Fruit fly (Drosophila melanogaster) whole organism, embryonic: ENCODE data around the gene sno.

Source experiments
- CG10366 ChIP-seq: fragments of 200-800 bp; sonication (Bioruptor generic); IDR thresholded peaks from 2 replicates; pipeline ENCODE4 v1.3.6; 2022; ENCODE audit warnings: missing biosample characterization, missing genetic modification characterization
- CG1529 ChIP-seq: fragments of 200-800 bp; sonication (Bioruptor generic); optimal IDR thresholded peaks from 3 replicates; lab custom pipeline; 2018; ENCODE audit warnings: missing biosample characterization, missing genetic modification characterization
- CG2202 ChIP-seq: fragments of 200-800 bp; sonication (Bioruptor generic); optimal IDR thresholded peaks from 2 replicates; lab custom pipeline; 2018; ENCODE audit warnings: missing biosample characterization, mild to moderate bottlenecking, missing genetic modification characterization
- CG9797 ChIP-seq: fragments of 200-800 bp; sonication (Bioruptor generic); optimal IDR thresholded peaks from 3 replicates; lab custom pipeline; 2018; ENCODE audit warnings: missing biosample characterization, mild to moderate bottlenecking, missing genetic modification characterization
- Ptx1 ChIP-seq: fragments of 200-800 bp; sonication (Bioruptor generic); IDR thresholded peaks from 2 replicates; pipeline ENCODE4 v1.3.6; 2022; ENCODE audit warnings: missing biosample characterization, missing genetic modification characterization
- nau ChIP-seq: fragments of 200-800 bp; sonication (Bioruptor generic); optimal IDR thresholded peaks from 3 replicates; lab custom pipeline; 2017; ENCODE audit warnings: missing biosample characterization, mild to moderate bottlenecking, missing genetic modification characterization, missing genetic modification reagents

DNA sequence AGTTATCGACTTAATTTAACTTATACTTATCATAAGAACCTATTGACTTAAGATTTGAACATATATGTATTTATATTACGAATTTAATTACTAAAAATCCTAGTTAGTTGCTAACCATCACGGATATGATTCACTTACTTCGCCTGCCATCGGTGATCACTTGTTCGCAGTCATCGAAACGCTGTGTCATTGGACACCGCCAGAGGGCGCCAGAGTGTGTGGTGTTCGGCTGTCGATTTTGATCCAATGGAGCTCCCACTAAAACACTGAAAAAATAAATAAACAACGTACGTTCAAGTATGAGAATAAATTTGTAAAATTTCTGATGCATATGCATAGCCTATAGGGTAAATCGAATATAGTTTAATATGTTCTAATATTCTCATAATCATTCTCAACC, 13.4 kb upstream of the sno start:
- no peak for TF ChIP-seq Ptx1 (GFP tag; lab: Robert Waterston, UW)
- no peak for TF ChIP-seq CG10366 (GFP tag; lab: Robert Waterston, UW)
- no peak for TF ChIP-seq nau (GFP tag; lab: Kevin White, UChicago)
- no peak for TF ChIP-seq CG9797
- TF ChIP-seq CG1529 = no peak
- no peak for TF ChIP-seq CG2202 (tag; lab: Kevin White, UChicago)
